Worm (Caenorhabditis elegans) whole organism, L4/young adult: ENCODE measurements around the gene cpr-4.

Experiments used
- W03F9.2 ChIP-seq: fragments of 150-350 bp; optimal IDR thresholded peaks from 2 replicates; lab custom pipeline; 2014; ENCODE audit warnings: missing biosample characterization, missing genetic modification characterization
- dao-5 ChIP-seq: sonication (generic microtip); optimal IDR thresholded peaks from 2 replicates; lab custom pipeline; 2016; ENCODE audit warnings: missing genotype, missing genetic modification characterization, moderate library complexity, missing compliant biosample characterization
- him-1 ChIP-seq: sonication (generic microtip); optimal IDR thresholded peaks from 2 replicates; lab custom pipeline; 2016; ENCODE audit warnings: missing genotype, missing genetic modification reagents, missing genetic modification characterization, missing compliant biosample characterization

ce11 chrV:6655174-6655573 lies 40.7 kb downstream of the cpr-4 start, which contains the start of gene syx-18:
- TF ChIP-seq him-1 (tag; lab: Kevin White, UChicago) (peak; percentile 55), dao-5 (peak; percentile 2), W03F9.2 (tag; lab: Kevin White, UChicago) (no peak)
